Fruit fly (Drosophila melanogaster) whole organism: ENCODE results near the gene CG42374.

Source experiments
- CG8478 ChIP-seq: fragments of >200 bp; optimal IDR thresholded peaks from 2 replicates; lab custom pipeline; 2018; ENCODE audit warnings: inconsistent platforms
- Dll ChIP-seq: fragments of >200 bp; optimal IDR thresholded peaks from 2 replicates; lab custom pipeline; 2017
- EcR ChIP-seq, 2 experiments: fragments of >200 bp; optimal IDR thresholded peaks; 2 replicates each; lab custom pipeline; 2017; ENCODE audit warnings: missing biosample characterization in 2 of 2, missing genetic modification characterization in 2 of 2, missing genetic modification reagents in 2 of 2
- pan ChIP-seq: fragments of >200 bp; optimal IDR thresholded peaks from 2 replicates; lab custom pipeline; 2017
- psq ChIP-seq: fragments of >200 bp; optimal IDR thresholded peaks from 2 replicates; lab custom pipeline; 2017
- usp ChIP-seq: fragments of >200 bp; optimal IDR thresholded peaks from 2 replicates; lab custom pipeline; 2017; ENCODE audit warnings: missing biosample characterization, missing genetic modification characterization, mixed read lengths

CG42374 gene

dm6 chr3L:19233798-19234781 lies 29.5 kb upstream of the CG42374 start:
- no peak for TF ChIP-seq psq
- TF ChIP-seq pan = no peak
- TF ChIP-seq Dll (lab: Kevin White, UChicago) = no peak
- no peak for TF ChIP-seq EcR (GFP tag; optimal IDR thresholded peaks at IDR 0.05; lab: Kevin White, UChicago)

- TF ChIP-seq EcR (GFP tag; optimal IDR thresholded peaks at IDR 0.05; lab: Kevin White, UChicago) (no peak), pan (no peak), psq (no peak), CG8478 (no peak)
These were observed 28.5 kb upstream of the CG42374 start, which contains the start of gene fz2 for dm6 chr3L:19234922-19235702. TSS of gene fz2 (minus strand) at chr3L:19235373.

dm6 chr3L:19236060-19236459 lies 27.5 kb upstream of the CG42374 start, which contains the start of gene CG33647:
TSS of gene CG33647 (plus strand) at chr3L:19236360.
- no peak for TF ChIP-seq usp (GFP tag; lab: Kevin White, UChicago)
- TF ChIP-seq pan = no peak
- TF ChIP-seq CG8478 = no peak
- TF ChIP-seq psq = no peak
- no peak for TF ChIP-seq Dll (lab: Kevin White, UChicago)
- TF ChIP-seq EcR (GFP tag; optimal IDR thresholded peaks at IDR 0.05; lab: Kevin White, UChicago) = no peak

DNA sequence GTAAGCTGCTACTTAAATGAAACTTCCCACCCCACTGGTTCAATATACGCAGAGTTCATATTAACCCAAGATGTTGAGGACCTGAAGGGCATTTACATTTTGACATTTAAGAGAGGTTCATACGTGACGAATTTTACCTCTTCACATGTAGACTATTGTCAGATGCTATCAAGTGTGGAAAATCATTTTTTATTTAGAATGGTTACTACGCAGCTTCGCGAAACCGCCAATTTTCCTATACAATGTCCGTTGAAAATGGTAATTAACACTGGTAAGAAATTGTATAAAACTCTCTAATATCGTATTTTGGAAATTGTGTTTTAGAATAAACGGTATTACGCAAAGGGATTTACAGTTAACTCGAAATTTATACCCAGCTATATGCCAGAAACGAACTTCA lies 27.0 kb upstream of the CG42374 start:
- TF ChIP-seq Dll (lab: Kevin White, UChicago) = no peak
- no peak for TF ChIP-seq CG8478
- TF ChIP-seq pan = no peak
- no peak for TF ChIP-seq psq
- no peak for TF ChIP-seq usp (GFP tag; lab: Kevin White, UChicago)
- TF ChIP-seq EcR (GFP tag; optimal IDR thresholded peaks at IDR 0.05; lab: Kevin White, UChicago) = no peak

dm6 chr3L:19237780-19238179 lies 25.8 kb upstream of the CG42374 start:
- no peak for TF ChIP-seq EcR (GFP tag; optimal IDR thresholded peaks at IDR 0.05; lab: Kevin White, UChicago)
- TF ChIP-seq psq = no peak
- no peak for TF ChIP-seq usp (GFP tag; lab: Kevin White, UChicago)
- no peak for TF ChIP-seq Dll (lab: Kevin White, UChicago)
- TF ChIP-seq CG8478 = no peak
- TF ChIP-seq pan = no peak

DNA sequence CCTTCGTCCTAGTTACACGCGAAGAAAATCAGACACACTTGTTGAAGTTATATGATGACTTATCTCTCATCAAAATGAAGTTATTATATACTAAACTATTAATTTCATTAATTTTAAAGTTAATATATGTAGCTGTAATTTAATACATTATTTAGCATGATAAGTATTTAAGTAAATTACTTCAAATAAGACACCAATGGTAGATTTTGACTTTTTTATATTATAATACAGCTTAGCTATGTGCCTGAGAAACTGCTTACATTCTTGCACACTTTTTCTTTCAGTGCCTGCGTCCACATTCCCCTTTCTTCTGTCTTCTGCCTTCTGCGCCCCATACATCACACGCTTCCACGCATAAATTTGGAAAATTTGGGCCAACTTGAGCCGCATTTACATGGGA lies 11.9 kb upstream of the CG42374 start:
- TF ChIP-seq usp (GFP tag; lab: Kevin White, UChicago) (no peak), pan (no peak), EcR (GFP tag; optimal IDR thresholded peaks at IDR 0.05; lab: Kevin White, UChicago) (no peak), psq (no peak), Dll (lab: Kevin White, UChicago) (no peak), CG8478 (no peak)

- TF ChIP-seq psq = no peak
- TF ChIP-seq EcR (GFP tag; optimal IDR thresholded peaks at IDR 0.05; lab: Kevin White, UChicago) = no peak
- no peak for TF ChIP-seq CG8478
- TF ChIP-seq pan = no peak
- no peak for TF ChIP-seq usp (GFP tag; lab: Kevin White, UChicago)
- no peak for TF ChIP-seq Dll (lab: Kevin White, UChicago)
These were observed 8.7 kb upstream of the CG42374 start, which contains the start of the genes mRpL21 and rept for dm6 chr3L:19254715-19255428. TSS of gene mRpL21 (minus strand) at chr3L:19255061. TSS of gene rept (plus strand) at chr3L:19255340.

- TF ChIP-seq usp (GFP tag; lab: Kevin White, UChicago) = no peak
- TF ChIP-seq psq = no peak
- TF ChIP-seq EcR (GFP tag; optimal IDR thresholded peaks at IDR 0.05; lab: Kevin White, UChicago) = no peak
- TF ChIP-seq Dll (lab: Kevin White, UChicago) = no peak
- no peak for TF ChIP-seq CG8478
- no peak for TF ChIP-seq pan
These were observed 5.4 kb upstream of the CG42374 start for dm6 chr3L:19258199-19258598.

DNA sequence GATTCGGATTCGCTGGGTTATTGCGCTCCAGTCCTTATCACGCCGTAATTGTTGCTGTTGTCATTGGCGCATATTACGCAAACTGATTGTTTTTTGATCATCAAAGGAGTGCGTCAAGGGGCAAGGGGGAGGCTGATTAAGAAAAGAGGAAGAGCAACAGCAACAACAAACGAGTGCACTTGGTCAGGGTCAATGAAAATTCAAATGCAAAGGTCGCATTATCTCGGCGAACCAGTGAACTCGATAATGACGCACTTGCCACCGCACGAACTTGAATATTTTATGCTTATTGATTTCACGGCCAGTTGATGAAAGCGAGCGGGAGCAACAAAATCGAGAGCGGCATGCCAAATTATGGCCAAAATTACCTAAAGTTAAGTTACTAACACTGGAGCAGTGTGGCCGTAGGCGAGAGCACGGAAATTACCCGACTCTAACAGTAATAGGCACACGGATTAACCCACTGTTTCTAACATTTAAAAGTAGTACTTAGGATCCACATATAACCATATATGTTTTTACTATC lies 3.2 kb upstream of the CG42374 start, which contains the start of gene nes:
TSS of gene nes (minus strand) at position 402 of the 526 bp plus-strand sequence.
- no peak for TF ChIP-seq psq
- peak in 1 of 2 experiments; percentile 79 for TF ChIP-seq EcR (GFP tag; optimal IDR thresholded peaks at IDR 0.05; lab: Kevin White, UChicago)

DNA sequence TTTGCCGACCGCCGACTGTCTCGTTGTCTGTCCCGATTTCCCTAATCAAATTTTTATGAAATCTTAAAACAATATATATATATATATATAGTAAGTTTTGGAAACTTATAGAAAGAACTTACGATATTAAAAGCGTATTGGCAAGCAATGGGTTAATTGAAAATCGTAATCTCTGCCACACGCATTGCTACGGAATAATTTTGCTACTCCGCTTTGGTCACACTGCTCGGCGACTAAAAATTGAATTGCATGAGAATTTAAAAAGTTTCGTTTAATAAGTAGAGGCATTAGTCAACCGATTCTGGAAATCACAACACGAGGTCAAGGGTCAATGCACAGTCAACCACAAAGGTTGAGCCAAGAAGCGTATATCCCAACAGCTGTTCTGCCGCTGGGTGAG lies 2.4 kb upstream of the CG42374 start, which contains the start of gene Bet1:
TSS of gene Bet1 (plus strand) at position 182 of the 400 bp plus-strand sequence.
- no peak for TF ChIP-seq usp (GFP tag; lab: Kevin White, UChicago)
- TF ChIP-seq Dll (lab: Kevin White, UChicago) = no peak
- TF ChIP-seq pan = no peak
- TF ChIP-seq EcR (GFP tag; optimal IDR thresholded peaks at IDR 0.05; lab: Kevin White, UChicago) = no peak
- TF ChIP-seq CG8478 = no peak

DNA sequence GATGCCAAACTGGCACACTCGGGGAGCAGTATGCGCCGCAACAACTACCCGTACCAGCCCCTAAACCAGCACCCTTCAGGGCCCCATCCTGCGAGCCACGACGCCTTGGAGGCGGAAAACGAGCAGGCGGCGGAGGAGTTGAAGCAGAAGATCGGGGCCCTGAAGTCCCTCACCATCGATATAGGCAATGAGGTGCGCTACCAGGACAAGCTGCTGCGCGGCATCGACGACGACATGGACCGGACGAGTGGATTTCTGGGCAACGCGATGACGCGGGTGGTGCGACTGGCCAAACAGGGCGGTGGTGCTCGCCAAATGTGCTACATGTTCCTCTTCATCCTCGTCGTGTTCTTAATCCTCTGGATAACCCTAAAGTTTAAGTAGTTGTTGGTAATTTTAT lies 1.8 kb upstream of the CG42374 start:
- TF ChIP-seq pan (no peak), Dll (lab: Kevin White, UChicago) (no peak), CG8478 (no peak), psq (no peak), EcR (GFP tag; optimal IDR thresholded peaks at IDR 0.05; lab: Kevin White, UChicago) (no peak)

DNA sequence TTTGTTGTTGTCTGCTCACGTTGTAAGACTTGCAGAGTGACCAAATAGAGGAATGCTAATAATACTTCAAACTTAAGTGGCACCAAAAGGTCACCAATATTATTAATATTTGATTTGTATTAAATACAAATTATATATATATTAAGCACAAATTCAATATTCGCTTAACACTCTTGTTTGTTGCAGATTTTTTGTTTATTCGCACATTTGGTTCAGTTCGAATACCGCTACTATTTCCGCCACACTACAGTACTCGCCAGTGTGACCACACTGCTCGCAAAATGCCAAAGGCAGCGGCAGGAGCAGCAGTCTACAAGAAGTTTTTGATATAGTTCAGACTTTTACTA lies 548 bp downstream of the CG42374 start, which contains the start of gene Max:
TSS of gene Max (minus strand) at position 44 of the 347 bp plus-strand sequence.
- no peak for TF ChIP-seq EcR (GFP tag; optimal IDR thresholded peaks at IDR 0.05; lab: Kevin White, UChicago)
- TF ChIP-seq CG8478 = no peak
- no peak for TF ChIP-seq pan
- TF ChIP-seq Dll (lab: Kevin White, UChicago) = no peak
- TF ChIP-seq usp (GFP tag; lab: Kevin White, UChicago) = no peak
- TF ChIP-seq psq = no peak
